Worm (Caenorhabditis elegans): ENCODE data around the gene srv-16.

DNA sequence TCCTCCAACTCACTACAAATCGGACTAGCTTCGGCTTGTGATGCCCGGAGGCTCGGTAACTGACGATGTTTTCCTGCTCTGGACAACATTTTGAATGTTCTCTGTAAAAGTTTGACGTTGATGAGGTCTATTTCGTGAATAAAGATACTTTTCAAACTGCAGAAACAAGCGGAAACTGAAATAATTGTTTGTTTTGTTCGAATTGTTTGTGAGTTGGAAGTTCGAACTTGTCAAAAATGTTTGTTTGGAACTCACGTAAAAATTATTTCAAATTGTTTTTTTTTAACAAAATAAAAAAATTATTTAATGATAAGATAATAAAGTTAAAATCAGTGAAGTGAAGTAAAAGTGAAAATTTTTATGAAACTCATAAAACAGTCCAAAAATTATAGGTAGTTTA lies 7.7 kb upstream of the srv-16 start, which contains the start of gene Y105C5B.11:
- TF ChIP-seq R02D3.7 (tag; optimal IDR thresholded peaks at IDR 0.05): no peak
- no peak for TF ChIP-seq ces-1 (GFP tag; optimal IDR thresholded peaks at IDR 0.05)
- TF ChIP-seq ceh-32 (tag; optimal IDR thresholded peaks at IDR 0.05; ENCODE audit: poor library complexity): no peak
- TF ChIP-seq pqm-1 (tag; optimal IDR thresholded peaks at IDR 0.05): no peak
- no peak for TF ChIP-seq dpl-1 (GFP tag; optimal IDR thresholded peaks at IDR 0.05)
- no peak for TF ChIP-seq nhr-48 (tag; optimal IDR thresholded peaks at IDR 0.05)

Measured in whole organism, L4 larva.